Fruit fly (Drosophila melanogaster) Kc167 (cell line): ENCODE results near the gene Trm1.

Source experiments
- Myc ChIP-seq: fragments of >200 bp; optimal IDR thresholded peaks from 2 replicates; lab custom pipeline; 2017; ENCODE audit warnings: missing external identifiers
- Sin3A ChIP-seq: fragments of >200 bp; optimal IDR thresholded peaks from 2 replicates; lab custom pipeline; 2018; ENCODE audit warnings: missing external identifiers
- h ChIP-seq: fragments of >200 bp; optimal IDR thresholded peaks from 3 replicates; lab custom pipeline; 2018; ENCODE audit warnings: missing external identifiers
- insv ChIP-seq: fragments of >200 bp; optimal IDR thresholded peaks from 3 replicates; lab custom pipeline; 2018; ENCODE audit warnings: missing external identifiers
- psq ChIP-seq: fragments of >200 bp; optimal IDR thresholded peaks from 2 replicates; lab custom pipeline; 2017; ENCODE audit warnings: missing external identifiers
- ttk ChIP-seq: sonication (Bioruptor generic); optimal IDR thresholded peaks from 2 replicates; lab custom pipeline; 2017; ENCODE audit warnings: missing external identifiers

DNA sequence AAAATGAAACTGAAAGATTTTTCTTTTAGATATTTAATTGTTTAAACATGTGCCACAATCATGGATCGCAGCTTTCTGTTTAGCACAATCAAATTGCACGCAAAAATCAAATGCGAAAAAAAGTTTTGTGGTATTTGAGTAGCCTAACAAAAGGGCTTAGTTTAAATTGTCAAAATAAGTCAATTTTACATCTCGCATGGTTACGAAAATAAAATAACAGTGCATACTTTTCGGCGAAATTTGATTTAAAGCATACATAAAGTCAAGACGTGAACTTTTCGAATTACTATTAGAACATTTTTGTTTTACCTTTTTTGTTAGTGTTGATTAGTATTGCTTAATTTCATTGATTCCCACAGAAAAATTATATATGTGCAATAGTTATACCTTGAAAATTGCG, 27.2 kb downstream of the Trm1 start:
- TF ChIP-seq insv (lab: Kevin White, UChicago) (no peak), h (lab: Kevin White, UChicago) (no peak), Sin3A (lab: Kevin White, UChicago) (no peak), psq (no peak), Myc (lab: Kevin White, UChicago) (no peak), ttk (lab: Kevin White, UChicago) (no peak)
